Worm (Caenorhabditis elegans): ENCODE results near the gene Y52E8A.2.

The Y52E8A.2 gene

ce11 chrII:4355217-4355616, 34.6 kb downstream of the Y52E8A.2 start, which contains the start of the genes H20J04.7 and H20J04.1:
Gene H20J04.7 (minus strand): TSS chrII:4355317.
Gene H20J04.1 (plus strand): TSS chrII:4355613.
- TF ChIP-seq drap-1 (GFP tag; optimal IDR thresholded peaks at IDR 0.05), result no peak
- no peak for TF ChIP-seq snpc-4 (tag; optimal IDR thresholded peaks at IDR 0.05)
- TF ChIP-seq lin-13 (tag; optimal IDR thresholded peaks at IDR 0.05), result no peak
- no peak for TF ChIP-seq ham-2 (GFP tag; optimal IDR thresholded peaks at IDR 0.05)
- no peak for TF ChIP-seq mls-2 (tag; optimal IDR thresholded peaks at IDR 0.05)
- no peak for TF ChIP-seq sem-2 (GFP tag; optimal IDR thresholded peaks at IDR 0.05)
- TF ChIP-seq ceh-39 (tag; optimal IDR thresholded peaks at IDR 0.05), result no peak
- no peak for TF ChIP-seq nhr-28 (tag; optimal IDR thresholded peaks at IDR 0.05)
- TF ChIP-seq ces-1 (GFP tag; optimal IDR thresholded peaks at IDR 0.05), result no peak
- no peak for TF ChIP-seq flh-1 (GFP tag; optimal IDR thresholded peaks at IDR 0.05)
- no peak for TF ChIP-seq cnd-1 (tag; optimal IDR thresholded peaks at IDR 0.05)
- no peak for TF ChIP-seq sptf-1 (tag; optimal IDR thresholded peaks at IDR 0.05)
- no peak for TF ChIP-seq bed-3 (GFP tag; optimal IDR thresholded peaks at IDR 0.05)
- TF ChIP-seq elt-3 (tag; optimal IDR thresholded peaks at IDR 0.05), result no peak
- TF ChIP-seq hlh-1 (tag; optimal IDR thresholded peaks at IDR 0.05), result no peak
- no peak for TF ChIP-seq pha-4 (tag; optimal IDR thresholded peaks at IDR 0.05)
- TF ChIP-seq lsy-2 (tag; optimal IDR thresholded peaks at IDR 0.05), result no peak
- TF ChIP-seq nhr-237 (tag; optimal IDR thresholded peaks at IDR 0.05), result no peak
- TF ChIP-seq lin-32 (GFP tag; optimal IDR thresholded peaks at IDR 0.05), result no peak
- no peak for TF ChIP-seq mep-1 (tag; optimal IDR thresholded peaks at IDR 0.05)

ce11 chrII:4358765-4359164, 38.1 kb downstream of the Y52E8A.2 start, which contains the start of gene lat-2:
Gene lat-2 (plus strand): TSS chrII:4359065.
- TF ChIP-seq ceh-39 (tag; optimal IDR thresholded peaks at IDR 0.05) (no peak), lin-32 (GFP tag; optimal IDR thresholded peaks at IDR 0.05) (no peak), nhr-2 (tag; optimal IDR thresholded peaks at IDR 0.05) (no peak), nhr-237 (tag; optimal IDR thresholded peaks at IDR 0.05) (no peak), unc-39 (tag; optimal IDR thresholded peaks at IDR 0.05) (no peak), ceh-83 (GFP tag; optimal IDR thresholded peaks at IDR 0.05) (no peak), nhr-28 (tag; optimal IDR thresholded peaks at IDR 0.05) (no peak), nhr-76 (tag; optimal IDR thresholded peaks at IDR 0.05) (no peak), zip-8 (tag; optimal IDR thresholded peaks at IDR 0.05) (no peak), bed-3 (GFP tag; optimal IDR thresholded peaks at IDR 0.05) (no peak), mep-1 (tag; optimal IDR thresholded peaks at IDR 0.05) (no peak), blmp-1 (tag; optimal IDR thresholded peaks at IDR 0.05) (no peak), mab-5 (tag; optimal IDR thresholded peaks at IDR 0.05) (no peak), unc-62 (GFP tag; optimal IDR thresholded peaks at IDR 0.05) (no peak)

ce11 chrII:4359219-4359618, 38.6 kb downstream of the Y52E8A.2 start:
- TF ChIP-seq drap-1 (GFP tag; optimal IDR thresholded peaks at IDR 0.05) (no peak), lin-13 (tag; optimal IDR thresholded peaks at IDR 0.05) (no peak), nhr-2 (tag; optimal IDR thresholded peaks at IDR 0.05) (no peak), blmp-1 (tag; optimal IDR thresholded peaks at IDR 0.05) (no peak)

- TF ChIP-seq bed-3 (GFP tag; optimal IDR thresholded peaks at IDR 0.05), result no peak
- TF ChIP-seq nhr-2 (tag; optimal IDR thresholded peaks at IDR 0.05), result no peak
- TF ChIP-seq hlh-1 (tag; optimal IDR thresholded peaks at IDR 0.05), result no peak
- no peak for TF ChIP-seq unc-39 (tag; optimal IDR thresholded peaks at IDR 0.05)
- TF ChIP-seq ces-1 (GFP tag; optimal IDR thresholded peaks at IDR 0.05), result no peak
- TF ChIP-seq pha-4 (tag; optimal IDR thresholded peaks at IDR 0.05), result no peak
- no peak for TF ChIP-seq ceh-43 (GFP tag; optimal IDR thresholded peaks at IDR 0.05)
- TF ChIP-seq mab-5 (tag; optimal IDR thresholded peaks at IDR 0.05), result no peak
- no peak for TF ChIP-seq ceh-83 (GFP tag; optimal IDR thresholded peaks at IDR 0.05)
Observed at ce11 chrII:4362088-4362487, 41.5 kb downstream of the Y52E8A.2 start.

- no peak for TF ChIP-seq nhr-237 (tag; optimal IDR thresholded peaks at IDR 0.05)
- TF ChIP-seq ces-1 (GFP tag; optimal IDR thresholded peaks at IDR 0.05), result no peak
- TF ChIP-seq M03D4.4 (tag; optimal IDR thresholded peaks at IDR 0.05), result no peak
- no peak for TF ChIP-seq nhr-12 (tag; optimal IDR thresholded peaks at IDR 0.05)
- no peak for TF ChIP-seq pha-4 (tag; optimal IDR thresholded peaks at IDR 0.05)
- TF ChIP-seq bed-3 (GFP tag; optimal IDR thresholded peaks at IDR 0.05), result no peak
- no peak for TF ChIP-seq drap-1 (GFP tag; optimal IDR thresholded peaks at IDR 0.05)
- TF ChIP-seq elt-3 (tag; optimal IDR thresholded peaks at IDR 0.05), result no peak
- TF ChIP-seq mab-5 (tag; optimal IDR thresholded peaks at IDR 0.05), result no peak
- TF ChIP-seq lin-32 (GFP tag; optimal IDR thresholded peaks at IDR 0.05), result no peak
- no peak for TF ChIP-seq unc-120 (tag; optimal IDR thresholded peaks at IDR 0.05; ENCODE audit: poor library complexity, severe bottlenecking)
- no peak for TF ChIP-seq lin-13 (tag; optimal IDR thresholded peaks at IDR 0.05)
- no peak for TF ChIP-seq blmp-1 (tag; optimal IDR thresholded peaks at IDR 0.05)
- TF ChIP-seq lsy-2 (tag; optimal IDR thresholded peaks at IDR 0.05), result no peak
Observed at ce11 chrII:4367923-4368322, 47.3 kb downstream of the Y52E8A.2 start, which contains the start of gene try-9. Gene try-9 (plus strand): TSS chrII:4368223.
